Worm (Caenorhabditis elegans): ENCODE data around the gene F01G4.6.

DNA sequence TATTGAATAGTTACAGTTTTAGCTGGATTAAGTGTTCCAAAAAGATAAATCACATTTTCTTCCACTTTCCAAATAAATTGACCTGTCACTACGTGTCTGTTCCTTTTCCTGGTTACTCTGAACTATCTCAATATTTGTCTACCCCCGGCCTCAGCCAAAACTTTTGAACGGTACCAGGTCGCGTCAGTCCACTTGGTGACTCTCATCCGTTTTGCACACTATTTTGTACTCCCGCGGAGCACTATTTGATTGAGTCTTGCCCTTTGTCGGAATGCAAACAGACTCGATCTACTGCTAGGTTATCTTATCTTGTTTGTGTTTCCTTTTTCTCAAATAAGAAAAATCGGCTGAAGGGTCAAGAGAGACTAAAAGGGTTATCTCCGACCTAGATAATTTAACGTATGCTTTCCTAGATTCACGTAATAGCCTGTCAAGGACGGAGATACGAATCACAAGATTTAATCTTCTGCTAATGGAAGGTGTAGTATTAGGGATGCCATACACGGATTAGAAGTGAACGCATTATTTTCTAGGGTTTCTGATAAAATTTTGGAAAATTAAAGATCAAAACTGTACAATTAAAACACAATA, 29.2 kb downstream of the F01G4.6 start:
- TF ChIP-seq B0310.2 (tag; optimal IDR thresholded peaks at IDR 0.05): no peak
- no peak for TF ChIP-seq sea-1 (GFP tag; conservative IDR thresholded peaks at IDR 0.05)
- TF ChIP-seq ama-1 (optimal IDR thresholded peaks at IDR 0.05): no peak
- TF ChIP-seq ceh-13 (GFP tag; optimal IDR thresholded peaks at IDR 0.05): no peak
- TF ChIP-seq hmbx-1 (tag; optimal IDR thresholded peaks at IDR 0.05): no peak
- no peak for TF ChIP-seq hnd-1 (tag; optimal IDR thresholded peaks at IDR 0.05)
- TF ChIP-seq F13C5.2 (tag; optimal IDR thresholded peaks at IDR 0.05): no peak
- TF ChIP-seq hmg-4 (GFP tag; optimal IDR thresholded peaks at IDR 0.05): no peak
- no peak for TF ChIP-seq scrt-1 (GFP tag; IDR thresholded peaks at IDR 0.05)
- 0 out of 2 replicates have a peak, but pooled peaks have one; percentile 51 for TF ChIP-seq tbx-11 (GFP tag; IDR thresholded peaks at IDR 0.05)
- TF ChIP-seq tra-4 (tag; optimal IDR thresholded peaks at IDR 0.05): no peak
- TF ChIP-seq ets-7 (tag; optimal IDR thresholded peaks at IDR 0.05): no peak

Data from whole organism, early embryonic.